Worm (Caenorhabditis elegans): ENCODE measurements around the gene F48G7.5.

- TF ChIP-seq ama-1 (optimal IDR thresholded peaks at IDR 0.05) (no peak), B0310.2 (tag; optimal IDR thresholded peaks at IDR 0.05) (no peak), tbx-11 (GFP tag; IDR thresholded peaks at IDR 0.05) (no peak), scrt-1 (GFP tag; IDR thresholded peaks at IDR 0.05) (no peak), F13C5.2 (tag; optimal IDR thresholded peaks at IDR 0.05) (no peak), sea-1 (GFP tag; conservative IDR thresholded peaks at IDR 0.05) (no peak), tra-4 (tag; optimal IDR thresholded peaks at IDR 0.05) (no peak), pes-1 (GFP tag; IDR thresholded peaks at IDR 0.05) (no peak), hmg-4 (GFP tag; optimal IDR thresholded peaks at IDR 0.05) (no peak), ets-7 (tag; optimal IDR thresholded peaks at IDR 0.05) (no peak), flt-1 (GFP tag; IDR thresholded peaks at IDR 0.05) (no peak), ceh-13 (GFP tag; optimal IDR thresholded peaks at IDR 0.05) (no peak), ceh-36 (tag; optimal IDR thresholded peaks at IDR 0.05) (no peak)
These were observed 18.6 kb downstream of the F48G7.5 start, which contains the start of gene srlf-37 for ce11 chrV:604105-604504.
